Worm (Caenorhabditis elegans) whole organism, L2 larva: ENCODE data around the gene str-211.

Experiments used
- F13H6.1 ChIP-seq: sonication (generic microtip); optimal IDR thresholded peaks from 2 replicates; lab custom pipeline; 2016; ENCODE audit warnings: missing genetic modification characterization, missing compliant biosample characterization
- alr-1 ChIP-seq: fragments of 150-350 bp; optimal IDR thresholded peaks from 2 replicates; lab custom pipeline; 2014; ENCODE audit warnings: missing biosample characterization, missing genetic modification characterization
- aly-2 ChIP-seq: fragments of 150-350 bp; optimal IDR thresholded peaks from 2 replicates; lab custom pipeline; 2014; ENCODE audit warnings: missing biosample characterization, missing genetic modification characterization
- ama-1 ChIP-seq: fragments of 150-350 bp; optimal IDR thresholded peaks from 2 replicates; lab custom pipeline; 2018; ENCODE audit warnings: inconsistent platforms
- blmp-1 ChIP-seq: sonication (generic microtip); optimal IDR thresholded peaks from 2 replicates; lab custom pipeline; 2017; ENCODE audit warnings: missing genetic modification characterization, mild to moderate bottlenecking, missing compliant biosample characterization, antibody characterized with exemption, moderate library complexity; ENCODE audit not compliant: insufficient read depth
- elt-1 ChIP-seq: fragments of 150-350 bp; optimal IDR thresholded peaks from 2 replicates; lab custom pipeline; 2014; ENCODE audit warnings: missing biosample characterization, missing genetic modification characterization
- lin-13 ChIP-seq: fragments of 150-350 bp; optimal IDR thresholded peaks from 2 replicates; lab custom pipeline; 2014; ENCODE audit warnings: missing biosample characterization, missing genetic modification reagents, missing genetic modification characterization
- lin-39 ChIP-seq: fragments of 150-350 bp; optimal IDR thresholded peaks from 2 replicates; lab custom pipeline; 2014; ENCODE audit warnings: missing biosample characterization, missing genetic modification reagents, missing genetic modification characterization
- nhr-12 ChIP-seq: fragments of 150-350 bp; optimal IDR thresholded peaks from 2 replicates; lab custom pipeline; 2014; ENCODE audit warnings: missing biosample characterization, missing genetic modification characterization
- nhr-237 ChIP-seq: fragments of 150-350 bp; optimal IDR thresholded peaks from 2 replicates; lab custom pipeline; 2014; ENCODE audit warnings: missing biosample characterization, missing genetic modification characterization
- nhr-6 ChIP-seq: fragments of 150-350 bp; optimal IDR thresholded peaks from 2 replicates; lab custom pipeline; 2014; ENCODE audit warnings: missing biosample characterization, missing genetic modification characterization
- ztf-11 ChIP-seq: sonication (generic microtip); optimal IDR thresholded peaks from 2 replicates; lab custom pipeline; 2017; ENCODE audit warnings: missing biosample characterization, missing genetic modification characterization

DNA sequence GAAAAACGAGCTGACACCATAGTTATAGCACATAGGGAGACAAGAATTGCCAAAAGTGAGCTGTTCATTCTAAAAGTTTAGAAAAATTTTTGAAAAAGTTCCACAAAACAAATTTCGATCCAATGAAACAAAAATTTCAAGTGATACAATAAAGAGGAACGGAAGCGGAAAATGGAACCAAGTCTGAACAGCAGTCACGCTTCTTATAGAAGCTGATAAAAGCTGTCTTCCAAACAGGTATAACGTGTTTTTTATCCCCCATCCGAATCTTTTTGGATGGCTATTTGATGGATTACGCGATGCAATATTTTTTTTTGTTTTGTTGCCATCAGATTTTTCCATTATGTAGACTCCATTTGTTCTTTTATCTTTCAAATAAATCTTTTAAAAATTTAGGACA lies 31.8 kb downstream of the str-211 start, which contains the start of gene H23N18.5:
- TF ChIP-seq ama-1 = no peak
- no peak for TF ChIP-seq nhr-6 (tag; lab: Kevin White, UChicago)
- TF ChIP-seq ztf-11 = no peak
- no peak for TF ChIP-seq alr-1
- no peak for TF ChIP-seq elt-1 (tag; lab: Kevin White, UChicago)
- TF ChIP-seq nhr-237 (tag; lab: Kevin White, UChicago) = no peak
- no peak for TF ChIP-seq nhr-12
- no peak for TF ChIP-seq F13H6.1
- no peak for TF ChIP-seq lin-13 (GFP tag; lab: Kevin White, UChicago)
- no peak for TF ChIP-seq lin-39
- TF ChIP-seq blmp-1 (tag; lab: Kevin White, UChicago) = no peak
- TF ChIP-seq aly-2 (tag; lab: Kevin White, UChicago) = no peak
